Fruit fly (Drosophila melanogaster): ENCODE measurements around the gene Xport-A.

Gene Xport-A

dm6 chr3R:19915312-19915711, at the start of gene Xport-A, which contains the start of gene Xport-B:
TSS of gene Xport-A (minus strand) at chr3R:19915412.
TSS of gene Xport-B (minus strand) at chr3R:19915412.
- TF ChIP-seq CG8478 (optimal IDR thresholded peaks at IDR 0.05) (no peak), CTCF (optimal IDR thresholded peaks at IDR 0.05) (no peak)

DNA sequence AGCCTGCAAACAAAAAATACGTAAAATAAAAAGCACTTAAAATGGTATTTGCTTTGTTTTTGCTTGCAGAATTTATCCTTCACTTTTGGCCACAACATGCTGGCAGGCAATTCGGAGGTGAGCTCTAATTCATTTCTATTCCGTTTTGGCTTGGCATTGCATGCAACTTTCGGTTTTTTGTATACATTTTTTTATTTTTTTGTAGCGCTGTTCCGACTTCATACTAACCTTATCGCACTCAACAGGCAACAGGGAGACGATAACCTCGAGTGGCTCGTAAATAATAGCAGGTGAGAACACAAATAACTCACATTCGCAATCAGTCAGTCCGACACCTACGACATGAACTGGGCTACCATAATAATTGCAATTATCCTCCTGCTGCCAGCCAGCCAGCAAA, 32.9 kb upstream of the Xport-A start, which contains the start of gene CG4783:
Gene CG4783, plus strand, starts transcription at position 301 of the 400 bp plus-strand sequence.
- TF ChIP-seq CTCF (optimal IDR thresholded peaks at IDR 0.05) (no peak), CG8478 (optimal IDR thresholded peaks at IDR 0.05) (no peak)

- no peak for TF ChIP-seq CTCF (optimal IDR thresholded peaks at IDR 0.05)
- no peak for TF ChIP-seq CG8478 (optimal IDR thresholded peaks at IDR 0.05)
Measured at dm6 chr3R:19942312-19942711, 27.1 kb upstream of the Xport-A start, which contains the start of gene CG46042. TSS of gene CG46042 (minus strand) at chr3R:19942412.

DNA sequence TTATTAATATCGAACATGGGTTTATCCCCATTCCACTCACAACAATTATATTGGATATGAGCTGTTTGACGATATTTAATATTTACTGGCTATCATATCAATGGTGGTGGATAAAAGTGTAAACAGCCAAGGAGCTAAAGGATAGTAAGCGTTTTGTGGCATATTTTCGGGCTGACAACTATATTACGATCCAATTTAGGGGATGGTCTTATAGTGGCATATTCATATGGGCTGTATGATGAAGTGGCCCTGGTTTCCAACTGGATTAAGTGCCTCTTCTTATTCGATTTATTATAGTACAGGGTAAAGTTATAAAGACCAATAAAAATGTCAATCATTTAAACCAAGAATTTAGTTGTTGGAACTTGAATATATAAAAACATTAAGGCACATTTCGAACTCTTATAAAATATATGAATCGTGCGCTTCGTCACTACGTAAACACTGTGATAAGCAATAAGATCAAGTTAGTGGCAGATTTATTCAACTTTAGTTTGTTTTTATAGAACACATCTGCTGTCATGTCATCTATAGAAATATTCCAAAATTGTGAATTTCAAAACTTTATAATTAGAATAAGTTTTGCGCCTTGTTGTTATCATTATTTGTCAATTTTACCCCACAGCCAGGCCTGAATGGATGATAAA, 23.9 kb upstream of the Xport-A start:
- TF ChIP-seq CTCF (optimal IDR thresholded peaks at IDR 0.05) (peak; percentile 33 to 43), CG8478 (optimal IDR thresholded peaks at IDR 0.05) (no peak)

dm6 chr3R:19935777-19936125, 20.5 kb upstream of the Xport-A start:
- TF ChIP-seq CTCF (optimal IDR thresholded peaks at IDR 0.05): no peak
- TF ChIP-seq CG8478 (optimal IDR thresholded peaks at IDR 0.05): no peak

DNA sequence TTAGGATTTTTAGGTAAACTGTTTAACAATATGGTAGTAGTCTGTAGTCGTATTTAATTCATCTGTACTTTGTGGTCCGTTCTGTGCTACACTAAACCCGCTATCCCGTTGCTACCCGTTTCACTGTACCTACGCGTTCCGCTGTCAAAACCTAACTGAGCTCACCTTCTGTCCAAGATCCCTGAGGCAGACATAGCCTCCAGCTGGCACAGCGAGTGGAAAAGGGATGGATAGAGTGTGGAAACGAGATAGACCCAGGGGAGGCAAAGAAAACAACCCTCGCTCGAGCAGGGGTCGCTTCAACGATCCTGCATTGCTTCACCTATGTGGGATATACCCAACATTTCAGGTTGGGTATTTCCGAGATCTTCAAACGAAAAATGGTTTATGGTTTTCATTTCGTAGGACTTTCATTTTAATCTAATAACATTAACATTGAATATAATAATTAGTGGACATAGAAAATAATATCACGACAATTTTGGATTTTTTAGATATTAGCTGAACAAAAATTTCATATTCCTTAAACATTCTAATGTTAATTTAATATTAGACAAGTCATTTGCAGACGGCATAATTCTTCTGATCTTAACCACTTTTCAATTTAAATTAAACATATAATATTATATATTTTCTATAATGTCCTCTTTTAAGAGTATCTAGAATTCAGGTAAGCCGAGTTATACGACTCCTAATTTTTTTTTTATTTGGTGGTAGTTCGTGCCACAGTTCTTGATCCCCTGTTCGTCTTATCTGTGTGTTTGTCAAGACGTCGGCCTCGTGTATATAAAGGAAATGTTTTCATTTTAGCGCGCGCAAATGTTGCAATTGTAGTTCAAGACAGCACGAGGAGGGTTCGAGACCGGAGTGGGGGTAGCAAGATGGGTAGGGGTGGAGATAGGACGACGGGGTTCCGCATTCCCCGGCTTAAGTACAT, 19.9 kb upstream of the Xport-A start, which contains the start of gene mira:
Gene mira, minus strand, starts transcription at position 281 of the 937 bp plus-strand sequence.
- TF ChIP-seq CG8478 (optimal IDR thresholded peaks at IDR 0.05): no peak
- no peak for TF ChIP-seq CTCF (optimal IDR thresholded peaks at IDR 0.05)

DNA sequence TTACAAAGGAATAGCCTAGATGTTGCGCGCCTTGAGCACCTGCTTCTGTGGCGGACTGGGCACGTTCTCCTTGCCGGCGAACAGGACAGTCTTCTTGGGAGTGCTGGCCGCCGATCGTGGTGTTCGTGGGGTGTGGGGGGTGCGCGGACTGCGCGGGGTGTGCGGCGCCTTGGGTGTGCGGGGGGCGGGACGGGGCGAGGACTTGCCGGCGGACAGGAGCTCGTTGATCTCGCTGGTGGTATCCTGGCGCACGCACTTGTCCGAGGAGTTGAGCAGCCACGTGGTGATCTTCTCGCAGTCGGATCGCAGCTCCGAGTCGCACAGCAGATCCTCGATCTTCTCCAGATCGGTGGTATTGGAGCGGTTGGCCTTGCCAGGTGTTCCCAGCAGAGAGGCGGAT, 17.0 kb upstream of the Xport-A start:
- TF ChIP-seq CTCF (optimal IDR thresholded peaks at IDR 0.05) (no peak), CG8478 (optimal IDR thresholded peaks at IDR 0.05) (no peak)

DNA sequence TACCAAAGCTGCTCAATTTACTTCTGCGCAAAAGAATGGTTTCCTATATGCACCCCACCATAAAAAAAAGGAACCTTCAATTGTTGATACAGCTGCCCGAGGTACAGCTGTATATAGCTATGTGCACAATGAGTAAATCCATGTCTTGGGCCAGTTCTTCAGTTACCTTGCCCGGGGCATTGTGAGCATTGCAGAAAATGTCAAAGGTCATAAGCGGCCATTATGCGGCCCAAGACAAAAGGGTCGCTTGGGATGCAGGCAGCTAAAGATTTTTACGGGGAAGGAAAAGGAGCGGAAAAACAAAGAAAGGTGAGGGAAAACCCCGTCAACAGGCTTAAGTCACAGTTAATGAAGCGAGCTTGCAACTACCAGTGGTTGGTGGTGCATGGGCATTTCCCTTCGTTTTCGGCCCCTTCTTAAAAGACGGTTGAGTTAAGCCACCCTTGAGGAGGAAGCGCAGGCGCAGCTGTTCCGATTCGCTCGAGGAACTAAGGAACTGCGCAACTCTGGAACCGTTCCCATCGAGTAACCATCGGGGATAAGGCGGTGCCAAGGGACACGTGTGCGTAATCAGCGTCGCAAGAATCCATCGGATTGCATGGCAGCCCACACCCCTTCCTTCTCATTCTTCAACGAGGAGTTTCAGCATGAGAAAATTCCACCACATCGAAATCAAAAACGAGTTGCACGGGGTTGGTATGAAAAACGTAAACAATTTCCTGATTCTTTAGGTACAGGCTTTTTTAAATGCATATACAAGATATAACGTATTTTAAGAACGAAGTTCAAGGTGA, 15.9 kb upstream of the Xport-A start:
- TF ChIP-seq CG8478 (optimal IDR thresholded peaks at IDR 0.05) (no peak), CTCF (optimal IDR thresholded peaks at IDR 0.05) (no peak)

dm6 chr3R:19928544-19928943, 13.3 kb upstream of the Xport-A start, which contains the start of gene CG4459:
TSS of gene CG4459 (minus strand) at chr3R:19928644.
- TF ChIP-seq CG8478 (optimal IDR thresholded peaks at IDR 0.05) (no peak), CTCF (optimal IDR thresholded peaks at IDR 0.05) (no peak)

DNA sequence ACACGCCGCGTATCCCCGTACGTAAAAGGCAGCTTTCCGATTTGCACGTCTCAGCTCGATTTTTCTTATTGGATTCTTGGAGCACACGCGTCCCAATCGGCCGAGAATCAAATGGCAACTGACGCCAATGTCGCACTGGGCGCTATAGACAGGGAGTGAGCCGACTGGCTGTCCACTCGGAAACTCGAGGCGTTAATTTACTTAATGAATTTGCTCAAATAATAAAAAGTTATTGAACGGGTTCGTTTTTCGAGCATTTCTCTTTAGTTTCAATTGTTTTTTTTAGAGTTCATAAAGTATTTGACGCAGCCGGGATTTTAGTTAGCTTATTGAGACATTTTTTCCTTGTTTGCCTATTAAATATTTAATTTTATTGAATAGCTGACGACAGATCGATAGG, 10.1 kb upstream of the Xport-A start, which contains the start of gene CG4462:
Gene CG4462, minus strand, starts transcription at position 101 of the 400 bp plus-strand sequence.
- TF ChIP-seq CTCF (optimal IDR thresholded peaks at IDR 0.05): no peak
- no peak for TF ChIP-seq CG8478 (optimal IDR thresholded peaks at IDR 0.05)

dm6 chr3R:19924331-19924730, 9.1 kb upstream of the Xport-A start:
- TF ChIP-seq CTCF (optimal IDR thresholded peaks at IDR 0.05): no peak
- no peak for TF ChIP-seq CG8478 (optimal IDR thresholded peaks at IDR 0.05)

DNA sequence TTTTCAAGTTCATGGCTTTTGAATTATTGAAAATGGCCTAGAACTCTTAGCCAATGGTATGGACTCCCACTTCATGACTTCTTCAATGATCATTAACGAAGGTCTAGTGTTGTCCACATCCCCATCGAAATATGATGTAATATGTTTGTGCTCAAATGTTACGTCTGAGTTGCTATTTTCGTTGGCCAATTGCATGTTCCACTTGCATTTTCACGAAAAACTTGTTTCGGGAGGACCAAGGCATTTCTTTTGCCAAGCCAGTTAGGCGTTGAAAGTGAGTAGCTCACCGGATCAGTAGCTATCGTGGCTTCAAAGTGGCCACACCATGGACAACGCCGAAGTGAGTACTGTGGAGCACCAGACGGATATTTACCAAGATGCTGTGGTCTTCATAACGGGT, 3.0 kb upstream of the Xport-A start, which contains the start of gene CG4770:
Gene CG4770, plus strand, starts transcription at position 301 of the 400 bp plus-strand sequence.
- TF ChIP-seq CTCF (optimal IDR thresholded peaks at IDR 0.05) (no peak), CG8478 (optimal IDR thresholded peaks at IDR 0.05) (no peak)

DNA sequence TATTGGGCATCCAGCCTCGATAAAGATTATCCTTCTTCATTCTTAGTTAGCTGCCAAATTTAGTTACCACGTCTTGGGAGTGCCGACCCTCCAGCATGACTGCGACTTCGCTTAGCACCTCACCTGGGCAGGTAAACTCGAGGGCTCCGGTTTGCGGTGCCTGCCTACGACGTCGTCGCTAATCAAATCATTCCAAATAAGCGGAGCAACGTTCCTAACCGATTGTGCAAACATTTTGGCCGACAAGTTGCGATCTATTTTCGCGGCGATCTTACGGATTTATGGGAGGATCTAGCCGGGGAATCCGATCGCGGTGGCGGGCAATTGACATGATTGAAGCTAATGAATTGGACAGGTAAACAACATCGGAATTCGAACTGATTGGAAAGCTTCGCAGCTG, 2.5 kb upstream of the Xport-A start, which contains the start of gene CG4465:
Gene CG4465, minus strand, starts transcription at position 101 of the 400 bp plus-strand sequence.
- no peak for TF ChIP-seq CTCF (optimal IDR thresholded peaks at IDR 0.05)
- no peak for TF ChIP-seq CG8478 (optimal IDR thresholded peaks at IDR 0.05)

DNA sequence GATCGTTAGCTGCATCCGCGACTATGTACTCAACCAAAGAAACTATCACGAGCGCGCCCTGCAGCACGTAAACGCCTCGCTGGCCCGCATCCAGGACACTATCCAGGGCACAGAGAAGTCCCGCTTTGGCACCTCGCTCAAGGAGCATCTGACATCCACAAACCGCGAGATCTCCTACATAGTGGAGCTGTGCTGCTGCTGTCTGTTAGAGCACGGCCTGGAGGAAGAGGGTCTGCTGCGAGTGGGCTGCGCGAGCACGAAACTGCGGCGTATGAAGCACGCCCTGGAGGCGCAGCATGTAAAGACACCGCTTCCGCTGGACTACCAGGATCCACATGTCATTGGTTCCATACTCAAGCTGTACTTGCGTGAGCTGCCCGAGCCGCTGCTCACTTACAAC, 4.2 kb downstream of the Xport-A start:
- TF ChIP-seq CTCF (optimal IDR thresholded peaks at IDR 0.05): no peak
